Worm (Caenorhabditis elegans): ENCODE data around the gene R08C7.5.

ce11 chrIV:4393488-4393887, 36.5 kb upstream of the R08C7.5 start:
- TF ChIP-seq blmp-1 (tag; optimal IDR thresholded peaks at IDR 0.05; ENCODE audit: insufficient read depth) (no peak), lin-13 (GFP tag; optimal IDR thresholded peaks at IDR 0.05) (no peak), ztf-11 (tag; optimal IDR thresholded peaks at IDR 0.05) (no peak), nhr-12 (tag; optimal IDR thresholded peaks at IDR 0.05) (no peak), egl-27 (tag; optimal IDR thresholded peaks at IDR 0.05) (no peak), lsy-2 (tag; optimal IDR thresholded peaks at IDR 0.05) (no peak), nhr-6 (tag; optimal IDR thresholded peaks at IDR 0.05) (no peak), fos-1 (tag; optimal IDR thresholded peaks at IDR 0.05) (no peak)
